Worm (Caenorhabditis elegans) whole organism, L1 larva: ENCODE results near the gene R02F11.11.

Experiments
- C04F5.9 ChIP-seq: sonication (generic microtip); optimal IDR thresholded peaks from 2 replicates; lab custom pipeline; 2016; ENCODE audit warnings: missing genetic modification characterization, missing compliant biosample characterization
- C16A3.4 ChIP-seq: fragments of 150-350 bp; optimal IDR thresholded peaks from 2 replicates; lab custom pipeline; 2014; ENCODE audit warnings: missing biosample characterization, missing genetic modification characterization
- C34B4.2 ChIP-seq: sonication (generic microtip); optimal IDR thresholded peaks from 2 replicates; lab custom pipeline; 2017; ENCODE audit warnings: mild to moderate bottlenecking, missing genetic modification characterization, missing compliant biosample characterization
- aha-1 ChIP-seq: fragments of 150-350 bp; optimal IDR thresholded peaks from 2 replicates; lab custom pipeline; 2014; ENCODE audit warnings: missing biosample characterization, missing genetic modification characterization
- alr-1 ChIP-seq: fragments of 200-800 bp; sonication (Bioruptor generic); optimal IDR thresholded peaks from 2 replicates; lab custom pipeline; 2018; ENCODE audit warnings: borderline replicate concordance, mild to moderate bottlenecking, missing genetic modification characterization, missing compliant biosample characterization
- blmp-1 ChIP-seq: fragments of 150-350 bp; optimal IDR thresholded peaks from 2 replicates; lab custom pipeline; 2014; ENCODE audit warnings: missing biosample characterization, missing genetic modification characterization
- ceh-82 ChIP-seq, 3 experiments: fragments of 150-350 bp in 1 of 3; sonication (generic microtip) in 2 of 3; optimal IDR thresholded peaks; 2 replicates each; lab custom pipeline; 2014 to 2017; ENCODE audit warnings: missing biosample characterization in 3 of 3, missing genetic modification characterization in 3 of 3
- ceh-90 ChIP-seq: sonication (generic microtip); optimal IDR thresholded peaks from 2 replicates; lab custom pipeline; 2016; ENCODE audit warnings: missing genetic modification characterization, missing compliant biosample characterization
- efl-1 ChIP-seq, 4 experiments: fragments of 150-350 bp; optimal IDR thresholded peaks in 3 of 4; peaks in 1 of 4; 1 replicate in 1 of 4; 2 replicates in 3 of 4; lab custom pipeline; 2014; ENCODE audit warnings: missing biosample characterization in 2 of 4, missing genetic modification characterization in 2 of 4, missing genetic modification reagents in 2 of 4
- efl-3 ChIP-seq: fragments of 200-800 bp; sonication (Bioruptor generic); optimal IDR thresholded peaks from 2 replicates; lab custom pipeline; 2018; ENCODE audit warnings: mild to moderate bottlenecking, missing genetic modification characterization, missing compliant biosample characterization
- egl-13 ChIP-seq: sonication (generic microtip); optimal IDR thresholded peaks from 2 replicates; lab custom pipeline; 2016; ENCODE audit warnings: missing genotype, missing genetic modification reagents, missing genetic modification characterization, missing compliant biosample characterization
- egl-27 ChIP-seq, 2 experiments: fragments of 150-350 bp in 1 of 2; sonication (generic microtip); optimal IDR thresholded peaks; 3 replicates each; lab custom pipeline; 2017 to 2018; ENCODE audit warnings: missing biosample characterization in 2 of 2, missing genetic modification characterization in 2 of 2, missing genetic modification reagents in 2 of 2
- elt-2 ChIP-seq: sonication (generic microtip); optimal IDR thresholded peaks from 2 replicates; lab custom pipeline; 2016; ENCODE audit warnings: missing genetic modification characterization, mild to moderate bottlenecking, inconsistent platforms, missing compliant biosample characterization, missing genetic modification reagents
- fkh-10 ChIP-seq: sonication (generic microtip); optimal IDR thresholded peaks from 2 replicates; lab custom pipeline; 2017; ENCODE audit warnings: missing biosample characterization, missing genetic modification reagents, missing genetic modification characterization
- grh-1 ChIP-seq: fragments of 200-800 bp; sonication (Bioruptor generic); IDR thresholded peaks from 2 replicates; pipeline ENCODE4 v1.3.6; 2022; ENCODE audit warnings: missing genetic modification reagents, missing genetic modification characterization, missing compliant biosample characterization
- hlh-17 ChIP-seq: fragments of 200-800 bp; sonication (Bioruptor generic); optimal IDR thresholded peaks from 2 replicates; lab custom pipeline; 2018; ENCODE audit warnings: missing genetic modification characterization, mild to moderate bottlenecking, missing compliant biosample characterization, moderate library complexity, borderline replicate concordance
- hlh-4 ChIP-seq: sonication (generic microtip); optimal IDR thresholded peaks from 2 replicates; lab custom pipeline; 2016; ENCODE audit warnings: mild to moderate bottlenecking, missing genetic modification characterization, missing compliant biosample characterization
- hpl-2 ChIP-seq: fragments of 150-350 bp; optimal IDR thresholded peaks from 2 replicates; lab custom pipeline; 2014; ENCODE audit warnings: missing biosample characterization, missing genetic modification reagents, missing genetic modification characterization
- lin-13 ChIP-seq: fragments of 150-350 bp; optimal IDR thresholded peaks from 2 replicates; lab custom pipeline; 2014; ENCODE audit warnings: missing biosample characterization, missing genetic modification reagents, missing genetic modification characterization
- lir-3 ChIP-seq: sonication (generic microtip); optimal IDR thresholded peaks from 2 replicates; lab custom pipeline; 2016; ENCODE audit warnings: mild to moderate bottlenecking, missing genetic modification characterization, moderate library complexity, missing compliant biosample characterization; ENCODE audit not compliant: poor library complexity
- nhr-11 ChIP-seq: fragments of 150-350 bp; optimal IDR thresholded peaks from 2 replicates; lab custom pipeline; 2014; ENCODE audit warnings: missing biosample characterization, missing genetic modification characterization
- nhr-12 ChIP-seq: sonication (generic microtip); optimal IDR thresholded peaks from 2 replicates; lab custom pipeline; 2017; ENCODE audit warnings: missing biosample characterization, missing genetic modification characterization
- nhr-19 ChIP-seq: fragments of 200-800 bp; sonication (Bioruptor generic); conservative IDR thresholded peaks from 2 replicates; pipeline ENCODE4 v1.3.6; 2022; ENCODE audit warnings: missing genetic modification characterization, missing compliant biosample characterization
- nhr-20 ChIP-seq: sonication (generic microtip); optimal IDR thresholded peaks from 2 replicates; lab custom pipeline; 2016; ENCODE audit warnings: mild to moderate bottlenecking, missing genetic modification characterization, missing compliant biosample characterization
- nhr-237 ChIP-seq: fragments of 150-350 bp; optimal IDR thresholded peaks from 2 replicates; lab custom pipeline; 2014; ENCODE audit warnings: missing biosample characterization, missing genetic modification characterization
- nhr-77 ChIP-seq: fragments of 150-350 bp; optimal IDR thresholded peaks from 2 replicates; lab custom pipeline; 2014; ENCODE audit warnings: missing biosample characterization, missing genetic modification characterization
- nhr-85 ChIP-seq: sonication (generic microtip); peaks from one replicate; lab custom pipeline; 2016; ENCODE audit warnings: missing genetic modification characterization, inconsistent platforms, missing compliant biosample characterization
- pax-3 ChIP-seq: fragments of 200-800 bp; sonication (Bioruptor generic); optimal IDR thresholded peaks from 2 replicates; lab custom pipeline; 2018; ENCODE audit warnings: mild to moderate bottlenecking, missing genetic modification characterization, moderate library complexity, missing compliant biosample characterization
- pqm-1 ChIP-seq: sonication (generic microtip); optimal IDR thresholded peaks from 3 replicates; lab custom pipeline; 2017; ENCODE audit warnings: missing biosample characterization, missing genetic modification characterization
- snpc-4 ChIP-seq: fragments of 150-350 bp; optimal IDR thresholded peaks from 2 replicates; lab custom pipeline; 2014; ENCODE audit warnings: missing biosample characterization, missing genetic modification characterization
- snu-23 ChIP-seq: sonication (generic microtip); optimal IDR thresholded peaks from 2 replicates; lab custom pipeline; 2016; ENCODE audit warnings: missing genetic modification characterization, missing compliant biosample characterization
- sox-4 ChIP-seq: sonication (generic microtip); optimal IDR thresholded peaks from 2 replicates; lab custom pipeline; 2016; ENCODE audit warnings: missing genetic modification characterization, missing compliant biosample characterization
- sup-37 ChIP-seq: fragments of 200-800 bp; sonication (Bioruptor generic); optimal IDR thresholded peaks from 2 replicates; lab custom pipeline; 2018; ENCODE audit warnings: mild to moderate bottlenecking, missing genetic modification characterization, missing compliant biosample characterization
- tlp-1 ChIP-seq: fragments of 150-350 bp; optimal IDR thresholded peaks from 2 replicates; lab custom pipeline; 2014; ENCODE audit warnings: missing biosample characterization, missing genetic modification characterization
- unc-62 ChIP-seq: fragments of 150-350 bp; optimal IDR thresholded peaks from 2 replicates; lab custom pipeline; 2014; ENCODE audit warnings: missing biosample characterization, missing genetic modification reagents, missing genetic modification characterization
- unc-86 ChIP-seq: sonication (generic microtip); optimal IDR thresholded peaks from 2 replicates; lab custom pipeline; 2016; ENCODE audit warnings: missing genetic modification characterization, missing compliant biosample characterization

The R02F11.11 gene

ce11 chrV:4783313-4783712 lies 8.4 kb upstream of the R02F11.11 start, which contains the start of gene Y60C6A.1:
Gene Y60C6A.1 (plus strand): TSS chrV:4783613.
- no peak for TF ChIP-seq egl-13 (tag; lab: Kevin White, UChicago)
- no peak for TF ChIP-seq pax-3 (tag; lab: Kevin White, UChicago)
- no peak for TF ChIP-seq grh-1 (GFP tag; lab: Robert Waterston, UW)
- TF ChIP-seq hlh-4 (tag; lab: Kevin White, UChicago): no peak
- TF ChIP-seq nhr-19 (GFP tag; lab: Robert Waterston, UW): no peak
- no peak for TF ChIP-seq snu-23
- no peak for TF ChIP-seq snpc-4

ce11 chrV:4785333-4785852 lies 6.3 kb upstream of the R02F11.11 start, which contains the start of the genes Y60C6A.2 and Y60C6A.3:
Gene Y60C6A.2 (minus strand): TSS chrV:4785433.
Gene Y60C6A.3 (plus strand): TSS chrV:4785802.
- TF ChIP-seq efl-1 (optimal IDR thresholded peaks at IDR 0.05; lab: Kevin White, UChicago) (no peak), efl-1 (GFP tag; optimal IDR thresholded peaks at IDR 0.05 in 1 of 2; lab: Kevin White, UChicago) (no peak), pax-3 (tag; lab: Kevin White, UChicago) (no peak), elt-2 (no peak), hlh-17 (GFP tag; lab: Kevin White, UChicago) (no peak), efl-3 (GFP tag; lab: Kevin White, UChicago) (no peak), pqm-1 (no peak), snu-23 (no peak), nhr-77 (tag; lab: Kevin White, UChicago) (no peak), hpl-2 (GFP tag; lab: Kevin White, UChicago) (no peak), fkh-10 (GFP tag; lab: Kevin White, UChicago) (no peak), aha-1 (no peak), nhr-11 (no peak), nhr-19 (GFP tag; lab: Robert Waterston, UW) (no peak), unc-86 (tag; lab: Kevin White, UChicago) (no peak), nhr-237 (tag; lab: Kevin White, UChicago) (no peak), egl-27 (tag; optimal IDR thresholded peaks at IDR 0.05; lab: Kevin White, UChicago) (no peak), nhr-85 (tag; lab: Kevin White, UChicago) (no peak), C34B4.2 (no peak), C16A3.4 (no peak), alr-1 (no peak)

ce11 chrV:4787166-4787565 lies 4.5 kb upstream of the R02F11.11 start, which contains the start of gene R02F11.9:
Gene R02F11.9 (plus strand): TSS chrV:4787466.
- TF ChIP-seq blmp-1 (tag; lab: Kevin White, UChicago) (no peak), nhr-20 (tag; lab: Kevin White, UChicago) (no peak), sup-37 (GFP tag; lab: Kevin White, UChicago) (no peak), unc-62 (GFP tag; lab: Kevin White, UChicago) (no peak), C16A3.4 (no peak), nhr-12 (tag; lab: Kevin White, UChicago) (no peak), ceh-90 (tag; lab: Kevin White, UChicago) (no peak), C04F5.9 (tag; lab: Kevin White, UChicago) (no peak), egl-13 (tag; lab: Kevin White, UChicago) (no peak), lin-13 (no peak), sox-4 (no peak), lir-3 (tag; lab: Kevin White, UChicago) (no peak)

- no peak for TF ChIP-seq efl-1 (optimal IDR thresholded peaks at IDR 0.05; lab: Kevin White, UChicago)
- peak in 1 of 2 experiments; percentile 87 for TF ChIP-seq efl-1 (GFP tag; optimal IDR thresholded peaks at IDR 0.05 in 1 of 2; lab: Kevin White, UChicago)
- no peak for TF ChIP-seq hpl-2 (GFP tag; lab: Kevin White, UChicago)
- TF ChIP-seq lin-13: no peak
These were observed 3.8 kb upstream of the R02F11.11 start for ce11 chrV:4787836-4788235.

- TF ChIP-seq nhr-19 (GFP tag; lab: Robert Waterston, UW) (no peak), grh-1 (GFP tag; lab: Robert Waterston, UW) (no peak), tlp-1 (tag; lab: Kevin White, UChicago) (no peak), ceh-82 (tag; optimal IDR thresholded peaks at IDR 0.05; lab: Kevin White, UChicago) (no peak), nhr-237 (tag; lab: Kevin White, UChicago) (no peak)
These were observed 2.8 kb upstream of the R02F11.11 start, which contains the start of gene R02F11.10 for ce11 chrV:4788823-4789222. Gene R02F11.10 (plus strand): TSS chrV:4789123.
